Worm (Caenorhabditis elegans) whole organism, L3 larva: ENCODE data around the gene srh-32.

Experiments
- R02D3.7 ChIP-seq: fragments of 150-350 bp; optimal IDR thresholded peaks from 2 replicates; lab custom pipeline; 2014; ENCODE audit warnings: missing biosample characterization, missing genetic modification characterization
- aly-2 ChIP-seq: fragments of 150-350 bp; optimal IDR thresholded peaks from 2 replicates; lab custom pipeline; 2014; ENCODE audit warnings: missing biosample characterization, missing genetic modification characterization
- ama-1 ChIP-seq: fragments of 150-350 bp; optimal IDR thresholded peaks from 2 replicates; lab custom pipeline; 2018
- ceh-16 ChIP-seq: sonication (generic microtip); optimal IDR thresholded peaks from 2 replicates; lab custom pipeline; 2017; ENCODE audit warnings: missing biosample characterization, missing genetic modification characterization
- ceh-28 ChIP-seq: fragments of 150-350 bp; optimal IDR thresholded peaks from 2 replicates; lab custom pipeline; 2014; ENCODE audit warnings: missing biosample characterization, missing genetic modification reagents, missing genetic modification characterization
- daf-12 ChIP-seq: fragments of 150-350 bp; optimal IDR thresholded peaks from 2 replicates; lab custom pipeline; 2014; ENCODE audit warnings: missing biosample characterization, missing genetic modification reagents, missing genetic modification characterization
- egl-27 ChIP-seq: sonication (generic microtip); optimal IDR thresholded peaks from 4 replicates; lab custom pipeline; 2017; ENCODE audit warnings: missing biosample characterization, missing genetic modification reagents, missing genetic modification characterization
- egl-5 ChIP-seq: fragments of 150-350 bp; optimal IDR thresholded peaks from 2 replicates; lab custom pipeline; 2017; ENCODE audit warnings: missing biosample characterization, missing genetic modification reagents, missing genetic modification characterization, inconsistent platforms
- elt-1 ChIP-seq: fragments of 150-350 bp; optimal IDR thresholded peaks from 2 replicates; lab custom pipeline; 2014; ENCODE audit warnings: missing biosample characterization, missing genetic modification characterization
- elt-2 ChIP-seq: sonication (generic microtip); optimal IDR thresholded peaks from 2 replicates; lab custom pipeline; 2016; ENCODE audit warnings: missing genetic modification reagents, mild to moderate bottlenecking, missing genetic modification characterization, missing compliant biosample characterization
- elt-3 ChIP-seq, 3 experiments: fragments of 150-350 bp in 1 of 3; sonication (generic microtip) in 2 of 3; optimal IDR thresholded peaks; 2 replicates in 2 of 3; 4 replicates in 1 of 3; lab custom pipeline; 2014 to 2017; ENCODE audit warnings: missing biosample characterization in 3 of 3, missing genetic modification characterization in 3 of 3
- eor-1 ChIP-seq, 2 experiments: fragments of 150-350 bp; optimal IDR thresholded peaks; 2 replicates each; lab custom pipeline; 2014 to 2018; ENCODE audit warnings: missing biosample characterization in 2 of 2, missing genetic modification characterization in 2 of 2
- fkh-10 ChIP-seq: sonication (generic microtip); optimal IDR thresholded peaks from 2 replicates; lab custom pipeline; 2017; ENCODE audit warnings: missing biosample characterization, missing genetic modification reagents, missing genetic modification characterization
- fkh-2 ChIP-seq: fragments of 150-350 bp; optimal IDR thresholded peaks from 2 replicates; lab custom pipeline; 2014; ENCODE audit warnings: missing biosample characterization, missing genetic modification reagents, missing genetic modification characterization
- fos-1 ChIP-seq: fragments of 150-350 bp; optimal IDR thresholded peaks from 2 replicates; lab custom pipeline; 2014; ENCODE audit warnings: missing biosample characterization, missing genetic modification characterization
- hmg-11 ChIP-seq: sonication (generic microtip); optimal IDR thresholded peaks from 2 replicates; lab custom pipeline; 2016; ENCODE audit warnings: missing genetic modification characterization, missing compliant biosample characterization
- jun-1 ChIP-seq: fragments of 150-350 bp; optimal IDR thresholded peaks from 2 replicates; lab custom pipeline; 2014; ENCODE audit warnings: missing biosample characterization, missing genetic modification reagents, missing genetic modification characterization
- lin-15B ChIP-seq: fragments of 150-350 bp; optimal IDR thresholded peaks from 2 replicates; lab custom pipeline; 2014; ENCODE audit warnings: missing biosample characterization, missing genetic modification characterization
- lin-39 ChIP-seq: fragments of 150-350 bp; optimal IDR thresholded peaks from 2 replicates; lab custom pipeline; 2018; ENCODE audit warnings: missing biosample characterization, missing genetic modification reagents, missing genetic modification characterization
- lsy-12 ChIP-seq: sonication (generic microtip); optimal IDR thresholded peaks from 2 replicates; lab custom pipeline; 2016; ENCODE audit warnings: mild to moderate bottlenecking, missing genetic modification characterization, missing compliant biosample characterization
- mdl-1 ChIP-seq: fragments of 150-350 bp; optimal IDR thresholded peaks from 2 replicates; lab custom pipeline; 2014; ENCODE audit warnings: missing biosample characterization, missing genetic modification characterization
- mml-1 ChIP-seq: fragments of 150-350 bp; sonication (generic microtip); optimal IDR thresholded peaks from 3 replicates; lab custom pipeline; 2014; ENCODE audit warnings: missing biosample characterization, missing genetic modification characterization
- nhr-11 ChIP-seq: fragments of 150-350 bp; optimal IDR thresholded peaks from 2 replicates; lab custom pipeline; 2014; ENCODE audit warnings: missing biosample characterization, missing genetic modification characterization
- nhr-12 ChIP-seq: fragments of 150-350 bp; optimal IDR thresholded peaks from 2 replicates; lab custom pipeline; 2014; ENCODE audit warnings: missing biosample characterization, missing genetic modification characterization
- nhr-23 ChIP-seq: fragments of 150-350 bp; optimal IDR thresholded peaks from 2 replicates; lab custom pipeline; 2014; ENCODE audit warnings: missing biosample characterization, missing genetic modification reagents, missing genetic modification characterization
- nhr-28 ChIP-seq: fragments of 150-350 bp; optimal IDR thresholded peaks from 2 replicates; lab custom pipeline; 2014; ENCODE audit warnings: missing biosample characterization, missing genetic modification characterization
- nhr-43 ChIP-seq: sonication (generic microtip); optimal IDR thresholded peaks from 2 replicates; lab custom pipeline; 2016; ENCODE audit warnings: mild to moderate bottlenecking, missing genetic modification characterization, missing compliant biosample characterization; ENCODE audit not compliant: poor library complexity, severe bottlenecking
- nhr-67 ChIP-seq: fragments of 150-350 bp; optimal IDR thresholded peaks from 2 replicates; lab custom pipeline; 2014; ENCODE audit warnings: missing biosample characterization, missing genetic modification characterization
- nhr-76 ChIP-seq: fragments of 150-350 bp; sonication (generic microtip); optimal IDR thresholded peaks from 5 replicates; lab custom pipeline; 2014; ENCODE audit warnings: missing biosample characterization, missing genetic modification characterization
- nhr-77 ChIP-seq: fragments of 150-350 bp; optimal IDR thresholded peaks from 2 replicates; lab custom pipeline; 2014; ENCODE audit warnings: missing biosample characterization, missing genetic modification characterization
- pha-4 ChIP-seq: fragments of 150-350 bp; optimal IDR thresholded peaks from 2 replicates; lab custom pipeline; 2014; ENCODE audit warnings: missing biosample characterization, missing genetic modification reagents, missing genetic modification characterization
- sea-2 ChIP-seq: fragments of 150-350 bp; sonication (generic microtip); optimal IDR thresholded peaks from 4 replicates; lab custom pipeline; 2014; ENCODE audit warnings: missing biosample characterization, missing genetic modification reagents, missing genetic modification characterization
- skn-1 ChIP-seq: fragments of 150-350 bp; optimal IDR thresholded peaks from 2 replicates; lab custom pipeline; 2014; ENCODE audit warnings: missing biosample characterization, missing genetic modification characterization
- snpc-4 ChIP-seq: fragments of 150-350 bp; optimal IDR thresholded peaks from 2 replicates; lab custom pipeline; 2014; ENCODE audit warnings: missing biosample characterization, missing genetic modification characterization
- tbx-2 ChIP-seq: sonication (generic microtip); optimal IDR thresholded peaks from 2 replicates; lab custom pipeline; 2016; ENCODE audit warnings: mild to moderate bottlenecking, missing genetic modification characterization, missing compliant biosample characterization
- unc-39 ChIP-seq: sonication (generic microtip); optimal IDR thresholded peaks from 4 replicates; lab custom pipeline; 2017; ENCODE audit warnings: missing biosample characterization, missing genetic modification characterization
- zag-1 ChIP-seq: fragments of 150-350 bp; optimal IDR thresholded peaks from 2 replicates; lab custom pipeline; 2014; ENCODE audit warnings: missing biosample characterization, missing genetic modification characterization
- ztf-11 ChIP-seq: fragments of 150-350 bp; optimal IDR thresholded peaks from 2 replicates; lab custom pipeline; 2014; ENCODE audit warnings: missing biosample characterization, missing genetic modification characterization

The srh-32 gene

ce11 chrV:17699659-17700058, 1.4 kb upstream of the srh-32 start, which contains the start of gene Y26G10.6:
TSS of gene Y26G10.6 (plus strand) at chrV:17699959.
- TF ChIP-seq ama-1 (lab: Kevin White, UChicago) (no peak), nhr-67 (tag; lab: Kevin White, UChicago) (no peak), R02D3.7 (tag; lab: Kevin White, UChicago) (no peak), nhr-77 (tag; lab: Kevin White, UChicago) (no peak), nhr-11 (tag; lab: Kevin White, UChicago) (no peak), nhr-43 (tag; lab: Kevin White, UChicago) (no peak), ceh-16 (no peak), elt-2 (tag; lab: Kevin White, UChicago) (no peak), nhr-76 (tag; lab: Kevin White, UChicago) (no peak), fkh-2 (tag; lab: Kevin White, UChicago) (no peak), egl-27 (tag; lab: Kevin White, UChicago) (no peak), hmg-11 (no peak)

- TF ChIP-seq mml-1 (tag; lab: Kevin White, UChicago) (no peak), nhr-67 (tag; lab: Kevin White, UChicago) (no peak), daf-12 (tag; lab: Kevin White, UChicago) (no peak), ceh-28 (no peak), snpc-4 (tag; lab: Kevin White, UChicago) (no peak), lin-39 (tag; lab: Kevin White, UChicago) (no peak), unc-39 (tag; lab: Kevin White, UChicago) (no peak), elt-1 (tag; lab: Kevin White, UChicago) (no peak), nhr-28 (tag; lab: Kevin White, UChicago) (no peak), skn-1 (tag; lab: Kevin White, UChicago) (no peak)
Observed at ce11 chrV:17705814-17706213, 4.8 kb downstream of the srh-32 start, which contains the start of gene W06D12.6. TSS of gene W06D12.6 (plus strand) at chrV:17706114.

DNA sequence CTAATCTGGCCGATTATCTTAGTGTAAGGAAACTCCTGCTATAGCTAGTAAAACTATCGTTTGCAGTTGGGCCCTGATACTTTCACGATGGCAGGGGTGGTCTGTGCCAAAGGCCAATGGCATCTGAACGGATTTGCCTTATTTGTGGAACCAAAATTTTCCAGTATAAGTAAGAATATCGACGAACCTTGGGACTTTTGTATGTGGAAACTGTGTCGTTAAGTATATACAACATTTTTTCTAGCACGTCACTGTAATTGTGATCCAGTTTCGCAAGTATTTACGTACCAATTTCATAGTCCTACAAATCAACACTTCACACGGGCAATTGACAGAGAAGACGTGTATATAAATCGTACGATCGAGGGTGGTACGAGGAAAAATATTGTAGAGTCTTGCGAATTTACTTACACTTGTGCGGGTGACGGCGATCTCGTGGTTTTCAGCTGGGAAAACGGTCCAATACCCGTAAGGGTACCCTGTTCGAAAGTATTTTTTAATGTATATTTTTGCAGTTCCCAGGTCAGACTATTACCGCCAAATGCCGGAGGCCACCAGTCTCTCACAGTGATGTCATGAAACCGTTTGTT, 5.3 kb downstream of the srh-32 start:
- TF ChIP-seq elt-2 (tag; lab: Kevin White, UChicago) (no peak), ztf-11 (tag; lab: Kevin White, UChicago) (no peak), nhr-43 (tag; lab: Kevin White, UChicago) (no peak), ceh-28 (no peak), skn-1 (tag; lab: Kevin White, UChicago) (no peak), fos-1 (tag; lab: Kevin White, UChicago) (no peak), zag-1 (tag; lab: Kevin White, UChicago) (no peak), lsy-12 (no peak), fkh-10 (GFP tag; lab: Kevin White, UChicago) (no peak), hmg-11 (no peak), sea-2 (no peak), elt-1 (tag; lab: Kevin White, UChicago) (no peak), tbx-2 (tag; lab: Kevin White, UChicago) (no peak), R02D3.7 (tag; lab: Kevin White, UChicago) (no peak), nhr-23 (tag; lab: Kevin White, UChicago) (no peak), nhr-11 (tag; lab: Kevin White, UChicago) (no peak), pha-4 (tag; lab: Kevin White, UChicago) (no peak), ceh-16 (no peak)

ce11 chrV:17707022-17707421, 6.0 kb downstream of the srh-32 start, which contains the start of gene srh-31:
TSS of gene srh-31 (plus strand) at chrV:17707322.
- TF ChIP-seq jun-1 (tag; lab: Kevin White, UChicago) (no peak), tbx-2 (tag; lab: Kevin White, UChicago) (no peak), zag-1 (tag; lab: Kevin White, UChicago) (no peak), ceh-16 (no peak), eor-1 (tag; optimal IDR thresholded peaks at IDR 0.05; lab: Kevin White, UChicago) (no peak), egl-5 (tag; lab: Kevin White, UChicago) (no peak), fos-1 (tag; lab: Kevin White, UChicago) (no peak), aly-2 (tag; lab: Kevin White, UChicago) (no peak), elt-2 (tag; lab: Kevin White, UChicago) (no peak), mdl-1 (tag; lab: Kevin White, UChicago) (no peak), fkh-2 (tag; lab: Kevin White, UChicago) (no peak), nhr-12 (tag; lab: Kevin White, UChicago) (no peak), elt-3 (tag; optimal IDR thresholded peaks at IDR 0.05; lab: Kevin White, UChicago) (no peak), lin-15B (no peak)
